Worm (Caenorhabditis elegans) whole organism, late embryonic: Measurements from ENCODE around the gene F37H8.6.

Experiments
- C08G9.2 ChIP-seq: sonication (generic microtip); optimal IDR thresholded peaks from 2 replicates; lab custom pipeline; 2016; ENCODE audit warnings: mild to moderate bottlenecking, missing genetic modification characterization, moderate library complexity, missing compliant biosample characterization
- F13H6.1 ChIP-seq: sonication (generic microtip); optimal IDR thresholded peaks from 2 replicates; lab custom pipeline; 2016; ENCODE audit warnings: missing genetic modification characterization, missing compliant biosample characterization
- K02D7.2 ChIP-seq: sonication (generic microtip); optimal IDR thresholded peaks from 2 replicates; lab custom pipeline; 2017; ENCODE audit warnings: mild to moderate bottlenecking, missing genetic modification characterization, missing compliant biosample characterization
- K09A11.1 ChIP-seq: sonication (generic microtip); optimal IDR thresholded peaks from 2 replicates; lab custom pipeline; 2017; ENCODE audit warnings: antibody characterized with exemption, mild to moderate bottlenecking, missing genetic modification characterization, missing compliant biosample characterization; ENCODE audit not compliant: insufficient read depth
- Y22D7AL.16 ChIP-seq: sonication (generic microtip); optimal IDR thresholded peaks from 2 replicates; lab custom pipeline; 2016; ENCODE audit warnings: missing genetic modification characterization, missing compliant biosample characterization
- ceh-22 ChIP-seq: sonication (generic microtip); optimal IDR thresholded peaks from 2 replicates; lab custom pipeline; 2017; ENCODE audit warnings: missing biosample characterization, missing genetic modification characterization
- ceh-31 ChIP-seq: sonication (generic microtip); optimal IDR thresholded peaks from 2 replicates; lab custom pipeline; 2016; ENCODE audit warnings: missing genetic modification characterization, missing compliant biosample characterization
- ceh-34 ChIP-seq: sonication (generic microtip); optimal IDR thresholded peaks from 2 replicates; lab custom pipeline; 2016; ENCODE audit warnings: mild to moderate bottlenecking, missing genetic modification characterization, missing compliant biosample characterization
- ceh-45 ChIP-seq: fragments of 200-800 bp; sonication (Bioruptor generic); IDR thresholded peaks from 2 replicates; pipeline ENCODE4 v1.3.6; 2022; ENCODE audit warnings: missing genetic modification reagents, missing genetic modification characterization, missing compliant biosample characterization
- ceh-48 ChIP-seq: sonication (generic microtip); optimal IDR thresholded peaks from 2 replicates; lab custom pipeline; 2016; ENCODE audit warnings: missing genetic modification characterization, inconsistent platforms, missing compliant biosample characterization
- ceh-6 ChIP-seq: fragments of 200-800 bp; sonication (Bioruptor generic); optimal IDR thresholded peaks from 2 replicates; lab custom pipeline; 2018; ENCODE audit warnings: mild to moderate bottlenecking, missing genetic modification characterization, missing compliant biosample characterization
- ceh-9 ChIP-seq: sonication (generic microtip); optimal IDR thresholded peaks from 2 replicates; lab custom pipeline; 2016; ENCODE audit warnings: mild to moderate bottlenecking, missing genetic modification characterization, inconsistent platforms, missing compliant biosample characterization
- che-1 ChIP-seq: sonication (generic microtip); optimal IDR thresholded peaks from 2 replicates; lab custom pipeline; 2016; ENCODE audit warnings: mild to moderate bottlenecking, missing genetic modification characterization, missing compliant biosample characterization
- dmd-4 ChIP-seq: sonication (generic microtip); optimal IDR thresholded peaks from 2 replicates; lab custom pipeline; 2016; ENCODE audit warnings: borderline replicate concordance, missing genetic modification characterization, missing compliant biosample characterization
- dve-1 ChIP-seq: sonication (generic microtip); optimal IDR thresholded peaks from 2 replicates; lab custom pipeline; 2017; ENCODE audit warnings: antibody characterized with exemption, mild to moderate bottlenecking, missing genetic modification characterization, missing compliant biosample characterization
- elt-2 ChIP-seq: sonication (generic microtip); optimal IDR thresholded peaks from 2 replicates; lab custom pipeline; 2016; ENCODE audit warnings: missing genetic modification reagents, missing genetic modification characterization, missing compliant biosample characterization
- ets-4 ChIP-seq: sonication (generic microtip); optimal IDR thresholded peaks from 2 replicates; lab custom pipeline; 2016; ENCODE audit warnings: missing genetic modification characterization, missing compliant biosample characterization
- fkh-6 ChIP-seq: sonication (generic microtip); optimal IDR thresholded peaks from 2 replicates; lab custom pipeline; 2016; ENCODE audit warnings: missing genetic modification characterization, missing compliant biosample characterization
- hlh-13 ChIP-seq: fragments of 200-800 bp; sonication (Bioruptor generic); optimal IDR thresholded peaks from 2 replicates; lab custom pipeline; 2018; ENCODE audit warnings: mild to moderate bottlenecking, missing genetic modification characterization, missing compliant biosample characterization
- hlh-30 ChIP-seq: sonication (generic microtip); optimal IDR thresholded peaks from 2 replicates; lab custom pipeline; 2017; ENCODE audit warnings: antibody characterized with exemption, missing genetic modification characterization, missing compliant biosample characterization; ENCODE audit not compliant: insufficient read depth
- hlh-6 ChIP-seq: sonication (generic microtip); optimal IDR thresholded peaks from 2 replicates; lab custom pipeline; 2016; ENCODE audit warnings: missing genotype, missing genetic modification characterization, missing compliant biosample characterization
- npax-4 ChIP-seq: sonication (generic microtip); optimal IDR thresholded peaks from 2 replicates; lab custom pipeline; 2016; ENCODE audit warnings: missing genetic modification characterization, missing compliant biosample characterization
- odd-2 ChIP-seq: sonication (generic microtip); optimal IDR thresholded peaks from 2 replicates; lab custom pipeline; 2017; ENCODE audit warnings: antibody characterized with exemption, mild to moderate bottlenecking, missing genetic modification characterization, missing compliant biosample characterization
- ref-2 ChIP-seq: sonication (generic microtip); optimal IDR thresholded peaks from 2 replicates; lab custom pipeline; 2016; ENCODE audit warnings: missing genetic modification characterization, missing compliant biosample characterization
- tbx-7 ChIP-seq: sonication (generic microtip); optimal IDR thresholded peaks from 2 replicates; lab custom pipeline; 2016; ENCODE audit warnings: missing genotype, missing genetic modification characterization, missing compliant biosample characterization
- ttx-3 ChIP-seq: sonication (generic microtip); optimal IDR thresholded peaks from 2 replicates; lab custom pipeline; 2016; ENCODE audit warnings: missing genetic modification reagents, missing genetic modification characterization, missing compliant biosample characterization
- unc-3 ChIP-seq, 2 experiments: fragments of 200-800 bp in 1 of 2; sonication (Bioruptor generic) in 1 of 2; sonication (generic microtip) in 1 of 2; conservative IDR thresholded peaks in 1 of 2; optimal IDR thresholded peaks in 1 of 2; 2 replicates each; pipeline versions ENCODE4 v1.3.6 to Lab custom; 2016 to 2022; ENCODE audit warnings: missing compliant biosample characterization in 2 of 2, missing genetic modification characterization in 2 of 2, missing genetic modification reagents in 1 of 2
- unc-86 ChIP-seq: sonication (generic microtip); optimal IDR thresholded peaks from 2 replicates; lab custom pipeline; 2016; ENCODE audit warnings: missing genetic modification characterization, missing compliant biosample characterization
- zip-5 ChIP-seq: sonication (generic microtip); optimal IDR thresholded peaks from 2 replicates; lab custom pipeline; 2016; ENCODE audit warnings: missing genetic modification characterization, missing compliant biosample characterization
- ztf-16 ChIP-seq: sonication (generic microtip); optimal IDR thresholded peaks from 2 replicates; lab custom pipeline; 2017; ENCODE audit warnings: missing genetic modification characterization, missing compliant biosample characterization

F37H8.6 gene

ce11 chrII:11154957-11155356, 22.3 kb downstream of the F37H8.6 start:
- TF ChIP-seq ceh-22, result no peak
- no peak for TF ChIP-seq K09A11.1 (tag; lab: Kevin White, UChicago)
- TF ChIP-seq tbx-7 (tag; lab: Kevin White, UChicago), result no peak
- TF ChIP-seq elt-2 (tag; lab: Kevin White, UChicago), result no peak
- TF ChIP-seq ceh-45 (GFP tag; lab: Robert Waterston, UW), result no peak
- no peak for TF ChIP-seq dve-1
- TF ChIP-seq hlh-6 (tag; lab: Kevin White, UChicago), result no peak
- TF ChIP-seq F13H6.1 (tag; lab: Kevin White, UChicago), result no peak
- TF ChIP-seq dmd-4, result no peak
- no peak for TF ChIP-seq ref-2
- TF ChIP-seq ceh-9 (tag; lab: Kevin White, UChicago), result no peak

- TF ChIP-seq elt-2 (tag; lab: Kevin White, UChicago) (peak; percentile 48), K02D7.2 (tag; lab: Kevin White, UChicago) (no peak)
Observed at ce11 chrII:11153800-11154199, 23.5 kb downstream of the F37H8.6 start.

ce11 chrII:11153080-11153479, 24.2 kb downstream of the F37H8.6 start:
- TF ChIP-seq unc-86 (tag; lab: Kevin White, UChicago), result no peak

DNA sequence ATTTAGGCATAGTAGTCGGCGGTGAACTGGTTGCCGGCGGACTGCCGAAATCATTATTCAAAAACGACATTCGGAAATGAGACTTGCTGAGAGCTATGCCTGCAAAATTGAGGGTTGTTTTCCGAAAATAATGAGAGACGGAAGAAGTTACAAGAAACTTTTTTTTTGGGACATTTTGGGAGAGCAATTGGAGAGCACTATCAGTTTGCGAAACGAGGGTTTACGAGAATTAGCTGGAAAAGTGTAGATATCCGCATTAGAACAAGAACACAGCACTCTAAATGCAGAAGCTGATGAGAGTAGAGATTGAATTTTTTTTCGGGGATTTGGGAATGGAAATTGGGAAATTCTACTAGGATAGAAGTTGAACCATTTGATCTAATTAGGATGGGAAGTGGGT, 24.8 kb downstream of the F37H8.6 start, which contains the start of gene pqm-1:
pqm-1 (minus strand) TSS at position 101 of the 400 bp plus-strand sequence.
- TF ChIP-seq dve-1 (no peak), ceh-6 (GFP tag; lab: Kevin White, UChicago) (no peak), ceh-9 (tag; lab: Kevin White, UChicago) (no peak), Y22D7AL.16 (tag; lab: Kevin White, UChicago) (no peak), ets-4 (tag; lab: Kevin White, UChicago) (no peak), odd-2 (tag; lab: Kevin White, UChicago) (no peak), ztf-16 (tag; lab: Kevin White, UChicago) (no peak), ceh-34 (no peak), fkh-6 (tag; lab: Kevin White, UChicago) (no peak), hlh-13 (GFP tag; lab: Kevin White, UChicago) (no peak), npax-4 (tag; lab: Kevin White, UChicago) (no peak), ttx-3 (tag; lab: Kevin White, UChicago) (no peak), C08G9.2 (tag; lab: Kevin White, UChicago) (no peak), zip-5 (no peak), ceh-31 (tag; lab: Kevin White, UChicago) (no peak)

DNA sequence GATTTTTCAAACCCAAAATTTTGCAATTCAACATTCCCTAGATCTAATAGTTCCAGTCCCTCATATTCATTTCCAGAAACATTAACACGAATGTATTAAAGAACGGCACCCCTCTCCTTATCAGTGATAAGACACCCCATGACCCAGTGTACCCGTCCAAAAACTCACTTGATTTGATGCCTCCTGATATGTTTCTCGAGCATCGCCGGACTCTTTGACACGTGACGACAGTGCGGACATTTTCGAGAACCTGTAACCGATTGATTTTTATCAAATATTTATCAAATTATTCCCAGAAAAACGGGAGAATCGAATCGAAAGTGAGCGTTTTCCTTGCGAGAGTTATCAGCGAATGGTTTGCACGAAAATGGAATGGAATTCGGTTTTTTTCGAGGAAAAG, 26.3 kb downstream of the F37H8.6 start:
- no peak for TF ChIP-seq ceh-48
- peak; percentile 26 for TF ChIP-seq hlh-30 (tag; lab: Kevin White, UChicago)
- TF ChIP-seq elt-2 (tag; lab: Kevin White, UChicago), result peak; percentile 80

- TF ChIP-seq che-1 (tag; lab: Kevin White, UChicago) (no peak), unc-3 (GFP tag; conservative IDR thresholded peaks at IDR 0.05; lab: Robert Waterston, UW) (no peak), unc-3 (tag; optimal IDR thresholded peaks at IDR 0.05; lab: Kevin White, UChicago) (no peak), elt-2 (tag; lab: Kevin White, UChicago) (no peak), ceh-48 (no peak)
- TF ChIP-seq, all 69 proteins: peak for 0
Observed at ce11 chrII:11149866-11150685, 27.2 kb downstream of the F37H8.6 start.
